Worm (Caenorhabditis elegans) whole organism, L1 larva: Measurements from ENCODE around the gene wdfy-2.

Experiments used
- blmp-1 ChIP-seq: fragments of 150-350 bp; optimal IDR thresholded peaks from 2 replicates; lab custom pipeline; 2014; ENCODE audit warnings: missing biosample characterization, missing genetic modification characterization
- elt-3 ChIP-seq, 6 experiments: fragments of 150-350 bp in 1 of 6; sonication (generic microtip); optimal IDR thresholded peaks; 2 replicates each; lab custom pipeline; 2017 to 2018; ENCODE audit warnings: missing biosample characterization in 6 of 6, missing genetic modification characterization in 6 of 6, inconsistent platforms in 1 of 6
- mdl-1 ChIP-seq, 2 experiments: fragments of 150-350 bp; optimal IDR thresholded peaks; 2 replicates each; lab custom pipeline; 2014 to 2017; ENCODE audit warnings: missing biosample characterization in 2 of 2, missing genetic modification characterization in 2 of 2, inconsistent platforms in 1 of 2

- TF ChIP-seq mdl-1 (tag; optimal IDR thresholded peaks at IDR 0.05; lab: Kevin White, UChicago) (no peak), blmp-1 (tag; lab: Kevin White, UChicago) (no peak), elt-3 (tag; optimal IDR thresholded peaks at IDR 0.05; lab: Kevin White, UChicago) (no peak)
Measured at ce11 chrII:9311702-9312101, 8.0 kb upstream of the wdfy-2 start.
